Fruit fly (Drosophila melanogaster): ENCODE data around the gene alpha4GT1.

DNA sequence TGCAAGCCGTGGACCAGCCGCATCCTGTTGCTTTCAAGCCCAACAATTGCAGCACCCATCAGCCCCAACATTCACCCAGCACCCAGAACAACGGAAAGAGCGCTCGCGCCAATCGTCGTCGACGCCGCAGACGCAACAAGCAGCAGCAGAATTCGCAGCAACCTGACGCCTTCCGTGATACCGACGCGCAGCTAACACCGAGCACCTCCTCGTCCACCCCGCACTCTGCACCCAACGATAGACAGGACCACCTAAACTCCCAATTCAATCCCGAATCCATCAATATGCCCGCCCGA, 36.6 kb upstream of the alpha4GT1 start:
- TF ChIP-seq Gug (GFP tag; IDR thresholded peaks at IDR 0.05) (no peak), Sox15 (GFP tag; optimal IDR thresholded peaks at IDR 0.05) (no peak), eg (GFP tag; IDR thresholded peaks at IDR 0.05) (no peak), CG10669 (GFP tag; optimal IDR thresholded peaks at IDR 0.05) (no peak), Lpt (GFP tag; optimal IDR thresholded peaks at IDR 0.05) (no peak), Hr39 (GFP tag; optimal IDR thresholded peaks at IDR 0.05) (no peak), CG10631 (GFP tag; optimal IDR thresholded peaks at IDR 0.05) (no peak), Sox102F (GFP tag; optimal IDR thresholded peaks at IDR 0.05) (no peak), CG3032 (tag; optimal IDR thresholded peaks at IDR 0.05) (no peak), vri (GFP tag; optimal IDR thresholded peaks at IDR 0.05) (no peak), CG31627 (GFP tag; optimal IDR thresholded peaks at IDR 0.05) (no peak), Ets21C (GFP tag; optimal IDR thresholded peaks at IDR 0.05) (no peak)

Measured in whole organism, prepupa.